Fruit fly (Drosophila melanogaster) whole organism, embryonic: ENCODE results near the gene CG8191.
A peak's percentile ranks its signal among the peaks of the same experiment; 100 is the strongest.

Source experiments
- ATbp ChIP-seq: fragments of 200-800 bp; sonication (Bioruptor generic); optimal IDR thresholded peaks from 2 replicates; lab custom pipeline; 2017; ENCODE audit warnings: missing biosample characterization, mild to moderate bottlenecking, missing genetic modification characterization, missing genetic modification reagents
- Antp ChIP-seq: fragments of 200-800 bp; sonication (Bioruptor generic); optimal IDR thresholded peaks from 3 replicates; lab custom pipeline; 2016; ENCODE audit warnings: missing biosample characterization, missing genetic modification characterization
- CG10431 ChIP-seq: fragments of 200-800 bp; sonication (Bioruptor generic); optimal IDR thresholded peaks from 3 replicates; lab custom pipeline; 2018; ENCODE audit warnings: missing biosample characterization, mild to moderate bottlenecking, missing genetic modification characterization
- CG10462 ChIP-seq: fragments of 200-800 bp; sonication (Bioruptor generic); optimal IDR thresholded peaks from 2 replicates; lab custom pipeline; 2016; ENCODE audit warnings: missing biosample characterization, missing genetic modification characterization
- CG10543 ChIP-seq: fragments of 200-800 bp; sonication (Bioruptor generic); optimal IDR thresholded peaks from 3 replicates; lab custom pipeline; 2017; ENCODE audit warnings: missing biosample characterization, mild to moderate bottlenecking, missing genetic modification characterization, moderate library complexity
- CG1233 ChIP-seq: fragments of 200-800 bp; sonication (Bioruptor generic); optimal IDR thresholded peaks from 4 replicates; lab custom pipeline; 2018; ENCODE audit warnings: missing biosample characterization, mild to moderate bottlenecking, missing genetic modification characterization
- CG14710 ChIP-seq: fragments of 200-800 bp; sonication (Bioruptor generic); optimal IDR thresholded peaks from 3 replicates; lab custom pipeline; 2019; ENCODE audit warnings: missing biosample characterization, mild to moderate bottlenecking, missing genetic modification characterization, moderate library complexity
- CG1529 ChIP-seq: fragments of 200-800 bp; sonication (Bioruptor generic); optimal IDR thresholded peaks from 3 replicates; lab custom pipeline; 2018; ENCODE audit warnings: missing biosample characterization, missing genetic modification characterization
- CG1647 ChIP-seq: fragments of 200-800 bp; sonication (Bioruptor generic); optimal IDR thresholded peaks from 3 replicates; lab custom pipeline; 2016; ENCODE audit warnings: missing biosample characterization, missing genetic modification characterization
- CG17361 ChIP-seq: fragments of 200-800 bp; sonication (Bioruptor generic); IDR thresholded peaks from 3 replicates; pipeline ENCODE4 v1.3.6; 2022; ENCODE audit warnings: missing biosample characterization, missing genetic modification characterization
- CG18011 ChIP-seq: fragments of 200-800 bp; sonication (Bioruptor generic); optimal IDR thresholded peaks from 2 replicates; lab custom pipeline; 2017; ENCODE audit warnings: missing biosample characterization, missing genetic modification characterization, mild to moderate bottlenecking, moderate library complexity, missing genotype
- CG18619 ChIP-seq: fragments of 200-800 bp; sonication (Bioruptor generic); optimal IDR thresholded peaks from 3 replicates; lab custom pipeline; 2017; ENCODE audit warnings: missing biosample characterization, mild to moderate bottlenecking, missing genetic modification characterization
- CG32532 ChIP-seq: fragments of 200-800 bp; sonication (Bioruptor generic); IDR thresholded peaks from 2 replicates; pipeline ENCODE4 v1.3.6; 2022; ENCODE audit warnings: missing biosample characterization, missing genetic modification characterization
- CG34376 ChIP-seq: fragments of 200-800 bp; sonication (Bioruptor generic); optimal IDR thresholded peaks from 2 replicates; lab custom pipeline; 2018; ENCODE audit warnings: missing biosample characterization, mild to moderate bottlenecking, missing genetic modification characterization
- CG4282 ChIP-seq: fragments of 200-800 bp; sonication (Bioruptor generic); optimal IDR thresholded peaks from 2 replicates; lab custom pipeline; 2016; ENCODE audit warnings: missing biosample characterization, missing genetic modification characterization
- CG4328 ChIP-seq: fragments of 200-800 bp; sonication (Bioruptor generic); optimal IDR thresholded peaks from 3 replicates; lab custom pipeline; 2017; ENCODE audit warnings: missing biosample characterization, missing genetic modification reagents, missing genetic modification characterization
- CG7839 ChIP-seq: fragments of 200-800 bp; sonication (Bioruptor generic); optimal IDR thresholded peaks from 3 replicates; lab custom pipeline; 2018; ENCODE audit warnings: missing biosample characterization, mild to moderate bottlenecking, missing genetic modification characterization, moderate library complexity
- CG8089 ChIP-seq: fragments of 200-800 bp; sonication (Bioruptor generic); optimal IDR thresholded peaks from 3 replicates; lab custom pipeline; 2016; ENCODE audit warnings: missing biosample characterization, missing genetic modification characterization
- CkIIα-i1 ChIP-seq: fragments of 200-800 bp; sonication (Bioruptor generic); IDR thresholded peaks from 2 replicates; pipeline ENCODE4 v1.3.6; 2022; ENCODE audit warnings: missing biosample characterization, missing genetic modification characterization
- D19B ChIP-seq: fragments of 200-800 bp; sonication (Bioruptor generic); optimal IDR thresholded peaks from 2 replicates; lab custom pipeline; 2017; ENCODE audit warnings: missing biosample characterization, mild to moderate bottlenecking, missing genetic modification characterization
- Dll ChIP-seq: fragments of 200-800 bp; sonication (Bioruptor generic); IDR thresholded peaks from 4 replicates; pipeline ENCODE4 v1.3.6; 2022; ENCODE audit warnings: missing biosample characterization, missing genetic modification characterization; ENCODE audit not compliant: partially characterized antibody
- Doc2 ChIP-seq: fragments of 200-800 bp; sonication (Bioruptor generic); IDR thresholded peaks from 2 replicates; pipeline ENCODE4 v1.3.6; 2022; ENCODE audit warnings: missing biosample characterization, missing genetic modification characterization
- Elba2 ChIP-seq: fragments of 200-800 bp; sonication (Bioruptor generic); optimal IDR thresholded peaks from 3 replicates; lab custom pipeline; 2016; ENCODE audit warnings: missing biosample characterization, missing genetic modification characterization
- Gsc ChIP-seq: fragments of 200-800 bp; sonication (Bioruptor generic); IDR thresholded peaks from 2 replicates; pipeline ENCODE4 v1.3.6; 2022; ENCODE audit warnings: missing biosample characterization, missing genetic modification characterization
- HLH3B ChIP-seq: fragments of 200-800 bp; sonication (Bioruptor generic); IDR thresholded peaks from 2 replicates; pipeline ENCODE4 v1.3.6; 2022; ENCODE audit warnings: missing biosample characterization, missing genetic modification characterization
- NfI ChIP-seq: fragments of 200-800 bp; sonication (Bioruptor generic); optimal IDR thresholded peaks from 3 replicates; lab custom pipeline; 2018; ENCODE audit warnings: missing biosample characterization, mild to moderate bottlenecking, missing genetic modification characterization, moderate library complexity
- Ravus ChIP-seq: fragments of 200-800 bp; sonication (Bioruptor generic); IDR thresholded peaks from 2 replicates; pipeline ENCODE4 v1.3.6; 2022; ENCODE audit warnings: missing biosample characterization, missing genetic modification characterization
- Six4 ChIP-seq: fragments of 200-800 bp; sonication (Bioruptor generic); optimal IDR thresholded peaks from 2 replicates; lab custom pipeline; 2016; ENCODE audit warnings: missing biosample characterization, missing genetic modification characterization
- Vsx1 ChIP-seq: fragments of 200-800 bp; sonication (Bioruptor generic); optimal IDR thresholded peaks from 2 replicates; lab custom pipeline; 2017; ENCODE audit warnings: missing biosample characterization, mild to moderate bottlenecking, missing genetic modification characterization, missing genetic modification reagents
- Xbp1 ChIP-seq: fragments of 200-800 bp; sonication (Bioruptor generic); optimal IDR thresholded peaks from 3 replicates; lab custom pipeline; 2016; ENCODE audit warnings: missing biosample characterization, mild to moderate bottlenecking, missing genetic modification characterization
- abd-A ChIP-seq: fragments of 200-800 bp; sonication (Bioruptor generic); optimal IDR thresholded peaks from 3 replicates; lab custom pipeline; 2019; ENCODE audit warnings: missing biosample characterization, mild to moderate bottlenecking, missing genetic modification characterization, moderate library complexity
- ap ChIP-seq: fragments of 200-800 bp; sonication (Bioruptor generic); IDR thresholded peaks from 2 replicates; pipeline ENCODE4 v1.3.6; 2022; ENCODE audit warnings: missing biosample characterization, missing genetic modification characterization
- cad ChIP-seq: fragments of >200 bp; optimal IDR thresholded peaks from 2 replicates; lab custom pipeline; 2017; ENCODE audit warnings: missing biosample characterization, missing genetic modification characterization
- caup ChIP-seq: fragments of 200-800 bp; sonication (Bioruptor generic); optimal IDR thresholded peaks from 3 replicates; lab custom pipeline; 2017; ENCODE audit warnings: missing biosample characterization, mild to moderate bottlenecking, missing genetic modification characterization, moderate library complexity; ENCODE audit not compliant: severe bottlenecking
- croc ChIP-seq: fragments of 200-800 bp; sonication (Bioruptor generic); conservative IDR thresholded peaks from 3 replicates; pipeline ENCODE4 v1.3.6; 2022; ENCODE audit warnings: missing biosample characterization, missing genetic modification characterization
- ems ChIP-seq: fragments of 200-800 bp; sonication (Bioruptor generic); optimal IDR thresholded peaks from 3 replicates; lab custom pipeline; 2016; ENCODE audit warnings: missing biosample characterization, missing genetic modification characterization
- en ChIP-seq: fragments of 200-800 bp; sonication (Bioruptor generic); optimal IDR thresholded peaks from 2 replicates; lab custom pipeline; 2016; ENCODE audit warnings: missing biosample characterization, missing genetic modification characterization
- esg ChIP-seq: fragments of 200-800 bp; sonication (Bioruptor generic); conservative IDR thresholded peaks from 2 replicates; pipeline ENCODE4 v1.3.6; 2022; ENCODE audit warnings: missing biosample characterization, missing genetic modification characterization
- fd64A ChIP-seq: fragments of 200-800 bp; sonication (Bioruptor generic); optimal IDR thresholded peaks from 3 replicates; lab custom pipeline; 2018; ENCODE audit warnings: missing biosample characterization, mild to moderate bottlenecking, missing genetic modification characterization
- nom ChIP-seq: fragments of 200-800 bp; sonication (Bioruptor generic); optimal IDR thresholded peaks from 2 replicates; lab custom pipeline; 2017; ENCODE audit warnings: missing biosample characterization, missing genetic modification characterization, mild to moderate bottlenecking, moderate library complexity, missing genetic modification reagents
- pan ChIP-seq, 4 experiments: fragments of >200 bp in 3 of 4; fragments of 200-800 bp in 1 of 4; sonication (Bioruptor generic) in 1 of 4; optimal IDR thresholded peaks in 3 of 4; IDR thresholded peaks in 1 of 4; 2 replicates each; pipeline versions ENCODE4 v1.3.6 to Lab custom; 2017 to 2022; ENCODE audit warnings: missing biosample characterization in 2 of 4, missing genetic modification characterization in 2 of 4, mixed read lengths in 1 of 4
- rib ChIP-seq: fragments of 200-800 bp; sonication (Bioruptor generic); IDR thresholded peaks from 2 replicates; pipeline ENCODE4 v1.3.6; 2022; ENCODE audit warnings: missing biosample characterization, missing genetic modification characterization
- sens ChIP-seq: fragments of 200-800 bp; sonication (Bioruptor generic); peaks from one replicate; lab custom pipeline; 2016; ENCODE audit warnings: missing biosample characterization, missing genetic modification characterization
- seq ChIP-seq: fragments of 200-800 bp; sonication (Bioruptor generic); IDR thresholded peaks from 2 replicates; pipeline ENCODE4 v1.3.6; 2022; ENCODE audit warnings: missing biosample characterization, missing genetic modification characterization
- toy ChIP-seq: fragments of 200-800 bp; sonication (Bioruptor generic); IDR thresholded peaks from 2 replicates; pipeline ENCODE4 v1.3.6; 2022; ENCODE audit warnings: missing biosample characterization, missing genetic modification characterization
- twi ChIP-seq: fragments of 200-800 bp; optimal IDR thresholded peaks from 2 replicates; lab custom pipeline; 2019; ENCODE audit warnings: missing biosample characterization, mild to moderate bottlenecking, missing genetic modification characterization, moderate library complexity
- usp ChIP-seq: fragments of >200 bp; optimal IDR thresholded peaks from 2 replicates; lab custom pipeline; 2017; ENCODE audit warnings: missing biosample characterization, missing genetic modification characterization
- wor ChIP-seq: fragments of 200-800 bp; sonication (Bioruptor generic); IDR thresholded peaks from 2 replicates; pipeline ENCODE4 v1.3.6; 2022; ENCODE audit warnings: missing biosample characterization, missing genetic modification characterization

CG8191 gene

DNA sequence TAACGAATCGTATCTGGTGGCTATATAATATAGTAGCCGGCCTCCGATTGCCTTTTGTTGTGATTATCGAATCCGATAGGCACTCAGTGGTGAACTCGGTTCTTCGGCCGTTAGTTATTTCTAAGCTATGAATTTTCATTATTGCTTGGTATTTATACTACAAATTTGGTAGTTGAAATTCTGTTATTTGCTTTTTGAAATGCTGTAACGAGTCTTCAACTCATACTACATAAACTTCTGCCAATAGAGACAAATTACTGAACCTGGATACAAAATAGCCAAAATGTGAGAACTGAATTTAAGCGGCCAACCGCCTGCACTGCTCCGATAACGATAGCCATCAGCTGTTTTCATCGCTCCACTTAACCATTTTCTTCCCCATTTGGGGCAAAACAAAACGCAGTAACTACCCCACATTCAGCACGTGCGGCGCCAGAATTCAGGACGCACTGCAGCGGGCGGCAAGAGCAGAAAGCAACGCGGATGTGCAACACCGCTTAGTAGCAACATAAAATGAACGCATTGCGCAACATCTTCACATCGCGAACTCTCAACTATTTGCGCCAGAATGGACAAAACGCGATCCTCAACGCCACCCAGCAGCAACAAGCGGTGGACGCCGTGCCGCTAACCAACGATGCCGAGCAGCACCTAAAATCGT lies 7.0 kb downstream of the CG8191 start, which contains the start of the genes CG11679 and CG8206 (continued):
- TF ChIP-seq Dll (GFP tag; lab: Robert Waterston, UW), result peak; percentile 66
- TF ChIP-seq sens (GFP tag; lab: Kevin White, UChicago), result peak; percentile 78
- TF ChIP-seq abd-A (tag; lab: Kevin White, UChicago), result no peak
- TF ChIP-seq CG32532 (GFP tag; lab: Robert Waterston, UW), result no peak
- no peak for TF ChIP-seq esg (GFP tag; lab: Robert Waterston, UW)
- no peak for TF ChIP-seq rib (GFP tag; lab: Robert Waterston, UW)
- TF ChIP-seq ap (GFP tag; lab: Robert Waterston, UW), result no peak
- TF ChIP-seq ATbp, result no peak
- TF ChIP-seq CG8089, result no peak
- no peak for TF ChIP-seq nom (GFP tag; lab: Kevin White, UChicago)
- TF ChIP-seq wor (GFP tag; lab: Robert Waterston, UW), result no peak
- peak; percentile 40 for TF ChIP-seq CG34376
- TF ChIP-seq CG18011 (GFP tag; lab: Kevin White, UChicago), result no peak
- no peak for TF ChIP-seq Elba2 (GFP tag; lab: Kevin White, UChicago)
- TF ChIP-seq Doc2 (GFP tag; lab: Robert Waterston, UW), result no peak
- TF ChIP-seq CG17361 (GFP tag; lab: Robert Waterston, UW), result peak; percentile 49; the same call in 2 of the 3 replicates
- TF ChIP-seq en (GFP tag; lab: Kevin White, UChicago), result no peak

DNA sequence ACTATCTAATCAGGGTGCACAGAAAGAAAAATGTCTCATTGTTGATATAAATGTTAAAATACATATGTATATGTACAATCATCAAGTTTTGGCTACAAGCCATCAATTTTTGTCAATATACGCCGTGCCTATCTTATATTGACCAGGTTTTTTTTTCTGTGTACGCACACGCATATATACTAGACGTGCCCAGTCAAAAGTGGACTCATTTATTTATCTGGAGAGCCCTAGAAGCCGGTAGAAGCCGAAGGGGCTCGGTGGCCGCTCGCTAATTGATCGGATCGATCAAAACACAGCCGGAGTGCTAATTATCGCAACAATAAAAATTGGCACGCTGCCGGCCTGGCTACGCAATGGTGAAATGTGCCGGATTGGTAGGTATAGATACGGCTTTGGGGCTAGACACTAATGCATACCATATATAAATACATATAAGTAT lies 8.3 kb downstream of the CG8191 start:
- TF ChIP-seq toy (0 out of 2 replicates have a peak, but pooled peaks have one; percentile 40), caup (peak; percentile 81), CG1233 (GFP tag; lab: Kevin White, UChicago) (peak; percentile 46), CG1529 (GFP tag; lab: Kevin White, UChicago) (peak; percentile 30), croc (GFP tag; lab: Robert Waterston, UW) (no peak; the same call in 2 of the 3 replicates), seq (GFP tag; lab: Robert Waterston, UW) (peak; percentile 65), fd64A (GFP tag; lab: Kevin White, UChicago) (no peak), cad (GFP tag; lab: Kevin White, UChicago) (no peak), CG10543 (peak; percentile 80), usp (GFP tag; lab: Kevin White, UChicago) (no peak), Xbp1 (GFP tag; lab: Kevin White, UChicago) (peak; percentile 66), twi (tag; lab: Kevin White, UChicago) (no peak), HLH3B (GFP tag; lab: Robert Waterston, UW) (peak; percentile 68), CG10462 (no peak), Vsx1 (GFP tag; lab: Kevin White, UChicago) (peak; percentile 70), CG10431 (GFP tag; lab: Kevin White, UChicago) (no peak), CG18619 (GFP tag; lab: Kevin White, UChicago) (peak; percentile 76), NfI (GFP tag; lab: Kevin White, UChicago) (peak; percentile 74), ap (GFP tag; lab: Robert Waterston, UW) (peak; percentile 34; the same call in 1 of the 2 replicates), CG1647 (GFP tag; lab: Kevin White, UChicago) (no peak), Gsc (GFP tag; lab: Robert Waterston, UW) (0 out of 2 replicates have a peak, but pooled peaks have one; percentile 30), pan (optimal IDR thresholded peaks at IDR 0.05; lab: Kevin White, UChicago) (no peak), pan (GFP tag; optimal IDR thresholded peaks at IDR 0.05 in 1 of 2, IDR thresholded peaks at IDR 0.05 in 1 of 2) (peak in 1 of 2 experiments; percentile 84), CG4328 (GFP tag; lab: Kevin White, UChicago) (peak; percentile 58), Six4 (GFP tag; lab: Kevin White, UChicago) (peak; percentile 31), D19B (GFP tag; lab: Kevin White, UChicago) (peak; percentile 66), CkIIα-i1 (no peak), CG14710 (peak; percentile 3), ems (GFP tag; lab: Kevin White, UChicago) (peak; percentile 66), Ravus (GFP tag; lab: Robert Waterston, UW) (no peak), CG4282 (GFP tag; lab: Kevin White, UChicago) (no peak), CG7839 (tag; lab: Kevin White, UChicago) (peak; percentile 77), Antp (peak; percentile 44), CG34376 (peak; percentile 66)
